Worm (Caenorhabditis elegans): Measurements from ENCODE around the gene chkr-1.
"Not testable (repeated sequence)": the region's sequence is repeated elsewhere in the genome, so short reads cannot be mapped to it uniquely, and the experiment has no call there.

- TF ChIP-seq lin-13 (GFP tag; optimal IDR thresholded peaks at IDR 0.05); nhr-11 (tag; optimal IDR thresholded peaks at IDR 0.05); elt-2 (tag; optimal IDR thresholded peaks at IDR 0.05); ets-5 (GFP tag; IDR thresholded peaks at IDR 0.05); fkh-10 (GFP tag; optimal IDR thresholded peaks at IDR 0.05): not testable (repeated sequence)
Measured at ce11 chrX:163034-163433, 19.5 kb upstream of the chkr-1 start, which contains the start of gene tmed-12.

Measured in whole organism, L1 larva.